Fruit fly (Drosophila melanogaster): ENCODE data around the gene CG2926.
A peak's percentile ranks its signal among the peaks of the same experiment; 100 is the strongest.

- TF ChIP-seq sisA (GFP tag; IDR thresholded peaks at IDR 0.05) (peak; percentile 78), pnt (GFP tag; optimal IDR thresholded peaks at IDR 0.05) (peak; percentile 38), NC2α (GFP tag; optimal IDR thresholded peaks at IDR 0.05) (no peak), Hmx (GFP tag; optimal IDR thresholded peaks at IDR 0.05) (peak; percentile 9), amos (GFP tag; IDR thresholded peaks at IDR 0.05; ENCODE audit: partially characterized antibody) (no peak), CG1529 (GFP tag; optimal IDR thresholded peaks at IDR 0.05) (peak; percentile 42), gem (tag; optimal IDR thresholded peaks at IDR 0.05) (peak; percentile 74)
Measured at dm6 chr3R:5620387-5620956, 32.3 kb upstream of the CG2926 start.
